Worm (Caenorhabditis elegans) whole organism, L3 larva: ENCODE results near the gene D1086.6.

Source experiments
- aly-2 ChIP-seq: fragments of 150-350 bp; optimal IDR thresholded peaks from 2 replicates; lab custom pipeline; 2014; ENCODE audit warnings: missing biosample characterization, missing genetic modification characterization
- nhr-28 ChIP-seq: fragments of 150-350 bp; optimal IDR thresholded peaks from 2 replicates; lab custom pipeline; 2014; ENCODE audit warnings: missing biosample characterization, missing genetic modification characterization
- nhr-77 ChIP-seq: fragments of 150-350 bp; optimal IDR thresholded peaks from 2 replicates; lab custom pipeline; 2014; ENCODE audit warnings: missing biosample characterization, missing genetic modification characterization
- pqm-1 ChIP-seq: fragments of 150-350 bp; optimal IDR thresholded peaks from 2 replicates; lab custom pipeline; 2017; ENCODE audit warnings: missing biosample characterization, missing genetic modification characterization, inconsistent platforms
- skn-1 ChIP-seq: fragments of 150-350 bp; optimal IDR thresholded peaks from 2 replicates; lab custom pipeline; 2014; ENCODE audit warnings: missing biosample characterization, missing genetic modification characterization
- tbx-2 ChIP-seq: sonication (generic microtip); optimal IDR thresholded peaks from 2 replicates; lab custom pipeline; 2016; ENCODE audit warnings: mild to moderate bottlenecking, missing genetic modification characterization, missing compliant biosample characterization

ce11 chrV:14088051-14088450, 8.4 kb downstream of the D1086.6 start, which contains the start of gene D1086.19:
- TF ChIP-seq pqm-1 = no peak
- TF ChIP-seq nhr-77 = no peak
- TF ChIP-seq skn-1 (tag; lab: Kevin White, UChicago) = no peak
- no peak for TF ChIP-seq tbx-2
- TF ChIP-seq aly-2 (tag; lab: Kevin White, UChicago) = no peak
- no peak for TF ChIP-seq nhr-28 (tag; lab: Kevin White, UChicago)
